Fruit fly (Drosophila melanogaster) S2 (cell line): Measurements from ENCODE around the gene Vinc.

ENCODE experiments used
- CG8478 ChIP-seq: fragments of >200 bp; optimal IDR thresholded peaks from 2 replicates; lab custom pipeline; 2018
- CTCF ChIP-seq, 2 experiments: fragments of >200 bp; optimal IDR thresholded peaks; 2 replicates each; lab custom pipeline; 2018

DNA sequence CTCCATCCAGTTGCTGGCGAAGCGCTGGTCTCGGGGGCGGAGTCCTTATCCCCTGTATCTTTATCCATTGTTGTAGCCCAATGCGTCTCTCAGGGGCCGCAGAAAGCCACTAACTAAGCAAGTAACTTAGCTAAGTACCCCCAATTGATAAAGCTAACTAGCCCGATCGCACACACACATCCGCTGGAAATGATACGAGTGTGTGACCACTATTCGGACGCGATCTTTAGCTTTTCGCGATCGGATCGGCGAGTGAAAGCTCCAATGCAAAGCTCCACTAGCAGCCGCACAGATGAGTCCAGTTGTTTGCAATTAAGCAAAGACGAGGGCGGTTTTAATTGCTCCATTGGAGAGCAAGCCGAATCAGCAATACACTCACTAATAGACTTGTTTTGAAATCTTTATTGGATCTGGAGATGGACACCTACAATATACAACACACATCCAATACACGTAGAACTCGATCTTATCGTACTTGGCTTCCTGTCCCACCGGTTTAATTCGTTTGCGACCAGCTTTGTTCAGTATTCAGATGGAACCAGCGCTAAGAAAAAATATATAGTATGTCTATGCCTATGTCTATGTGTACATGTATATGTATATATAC is 31.8 kb upstream of the Vinc start, which contains the start of gene CG3091:
- TF ChIP-seq CG8478, result no peak
- TF ChIP-seq CTCF (optimal IDR thresholded peaks at IDR 0.05; lab: Kevin White, UChicago), result no peak
